Fruit fly (Drosophila melanogaster): ENCODE measurements around the gene CG8840.

- no peak for TF ChIP-seq sr (GFP tag; IDR thresholded peaks at IDR 0.05)
- no peak for TF ChIP-seq lov (optimal IDR thresholded peaks at IDR 0.05)
- no peak for TF ChIP-seq lov (GFP tag; IDR thresholded peaks at IDR 0.05)
These were observed 18.2 kb downstream of the CG8840 start for dm6 chr2L:3428419-3429097.

All from whole organism, embryonic.